Fruit fly (Drosophila melanogaster): ENCODE measurements around the gene CSN8.
A peak's percentile ranks its signal among the peaks of the same experiment; 100 is the strongest.

Gene CSN8

dm6 chr2L:8370364-8371326 is 6.0 kb downstream of the CSN8 start, which contains the start of gene CG17292 (continued):
- no peak for TF ChIP-seq Stat92E (GFP tag; optimal IDR thresholded peaks at IDR 0.05)
- peak; percentile 49 for TF ChIP-seq CG2678 (tag; optimal IDR thresholded peaks at IDR 0.05)
- TF ChIP-seq CG2199 (GFP tag; IDR thresholded peaks at IDR 0.05) = no peak
- no peak for TF ChIP-seq CG17802 (tag; optimal IDR thresholded peaks at IDR 0.05)
- peak; percentile 5 for TF ChIP-seq Sox100B (GFP tag; optimal IDR thresholded peaks at IDR 0.05)
- no peak for TF ChIP-seq CG6683 (GFP tag; optimal IDR thresholded peaks at IDR 0.05)
- no peak for TF ChIP-seq CG10654 (GFP tag; optimal IDR thresholded peaks at IDR 0.05)
- TF ChIP-seq Mad (GFP tag; optimal IDR thresholded peaks at IDR 0.05) = peak; percentile 42
- no peak for TF ChIP-seq Hr39 (optimal IDR thresholded peaks at IDR 0.05)
- TF ChIP-seq CG31365 (tag; optimal IDR thresholded peaks at IDR 0.05) = peak; percentile 24
- peak; percentile 69 for TF ChIP-seq CG13624 (GFP tag; optimal IDR thresholded peaks at IDR 0.05)
- TF ChIP-seq al (GFP tag; IDR thresholded peaks at IDR 0.05) = no peak
- no peak for TF ChIP-seq pnt (GFP tag; optimal IDR thresholded peaks at IDR 0.05)
- TF ChIP-seq MBD-R2 (GFP tag; IDR thresholded peaks at IDR 0.05) = peak; percentile 67
- TF ChIP-seq ssp (GFP tag; IDR thresholded peaks at IDR 0.05) = peak; percentile 14; the same call in 1 of the 2 replicates
- TF ChIP-seq Hand (GFP tag; optimal IDR thresholded peaks at IDR 0.05) = peak; percentile 30
- peak; percentile 76 for TF ChIP-seq caup (GFP tag; optimal IDR thresholded peaks at IDR 0.05; ENCODE audit: severe bottlenecking)
- peak; percentile 90 for TF ChIP-seq Scr (GFP tag; IDR thresholded peaks at IDR 0.05; ENCODE audit: partially characterized antibody)
- TF ChIP-seq CG33213 (GFP tag; optimal IDR thresholded peaks at IDR 0.05) = peak; percentile 41
- TF ChIP-seq CG30020 (tag; optimal IDR thresholded peaks at IDR 0.05) = no peak
- TF ChIP-seq Fer1 (GFP tag; optimal IDR thresholded peaks at IDR 0.05) = peak; percentile 74
- peak; percentile 55 for TF ChIP-seq CG7987 (GFP tag; optimal IDR thresholded peaks at IDR 0.05)
- no peak for TF ChIP-seq btn (GFP tag; optimal IDR thresholded peaks at IDR 0.05)
- TF ChIP-seq CG4854 (GFP tag; optimal IDR thresholded peaks at IDR 0.05) = peak; percentile 37
- peak; percentile 90 for TF ChIP-seq CG7963 (GFP tag; IDR thresholded peaks at IDR 0.05; ENCODE audit: partially characterized antibody)
- peak in 1 of 2 experiments; percentile 59 for TF ChIP-seq dpn (GFP tag; optimal IDR thresholded peaks at IDR 0.05)
- TF ChIP-seq pfk (GFP tag; optimal IDR thresholded peaks at IDR 0.05) = peak; percentile 6
- TF ChIP-seq CG6854 (GFP tag; optimal IDR thresholded peaks at IDR 0.05) = no peak
- no peak for TF ChIP-seq CG14050 (GFP tag; IDR thresholded peaks at IDR 0.05)
- TF ChIP-seq Hr78 (GFP tag; optimal IDR thresholded peaks at IDR 0.05) = peak in 1 of 2 experiments; percentile 73
- peak; percentile 95 for TF ChIP-seq tna (GFP tag; IDR thresholded peaks at IDR 0.05; ENCODE audit: partially characterized antibody)
- TF ChIP-seq luna (GFP tag; optimal IDR thresholded peaks at IDR 0.05) = no peak
- no peak for TF ChIP-seq CG1529 (GFP tag; optimal IDR thresholded peaks at IDR 0.05)
- TF ChIP-seq aop (GFP tag; IDR thresholded peaks at IDR 0.05) = no peak
- TF ChIP-seq CG7372 (GFP tag; IDR thresholded peaks at IDR 0.05) = peak; percentile 43; the same call in 1 of the 2 replicates
- TF ChIP-seq crol (GFP tag; IDR thresholded peaks at IDR 0.05) = no peak; the same call in 1 of the 2 replicates
- TF ChIP-seq insv (GFP tag; optimal IDR thresholded peaks at IDR 0.05) = no peak
- TF ChIP-seq sug (tag; optimal IDR thresholded peaks at IDR 0.05) = peak; percentile 47
- TF ChIP-seq CG1024 (GFP tag; IDR thresholded peaks at IDR 0.05) = peak; percentile 67
- no peak for TF ChIP-seq Poxn (GFP tag; IDR thresholded peaks at IDR 0.05)
- no peak for TF ChIP-seq CG4820 (GFP tag; optimal IDR thresholded peaks at IDR 0.05)
- TF ChIP-seq Max (GFP tag; optimal IDR thresholded peaks at IDR 0.05) = no peak
- no peak for TF ChIP-seq CG10959 (GFP tag; IDR thresholded peaks at IDR 0.05)
- TF ChIP-seq CG8478 (optimal IDR thresholded peaks at IDR 0.05) = no peak
- peak; percentile 95 for TF ChIP-seq Opbp (GFP tag; IDR thresholded peaks at IDR 0.05; ENCODE audit: partially characterized antibody)
- TF ChIP-seq Vsx1 (GFP tag; optimal IDR thresholded peaks at IDR 0.05) = peak; percentile 62
- no peak for TF ChIP-seq ac (GFP tag; optimal IDR thresholded peaks at IDR 0.05)
- TF ChIP-seq Ada2b (GFP tag; IDR thresholded peaks at IDR 0.05) = peak; percentile 20; the same call in 1 of the 2 replicates

Measured in whole organism, embryonic.